Worm (Caenorhabditis elegans): Measurements from ENCODE around the gene srx-122.

DNA sequence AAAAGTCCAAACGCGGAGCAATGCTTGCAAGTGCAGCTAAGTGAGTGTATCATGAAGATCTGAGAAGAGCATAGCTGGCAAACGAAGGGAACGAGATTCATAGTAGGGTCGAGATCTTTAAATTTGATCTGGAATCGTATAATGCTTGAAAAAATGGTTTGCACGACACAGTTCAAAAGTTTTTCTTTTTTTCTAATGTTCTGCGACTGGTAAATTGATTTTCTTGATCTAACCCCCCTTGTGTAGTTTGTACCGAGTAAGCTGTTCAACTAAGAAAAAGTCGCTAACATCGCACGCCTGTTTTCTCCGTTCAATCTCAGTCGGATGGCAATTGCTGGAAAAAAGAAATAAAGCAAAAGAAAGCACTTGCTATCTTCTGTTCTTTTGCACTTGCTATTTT is 22.8 kb upstream of the srx-122 start, which contains the start of gene C17B7.14:
- TF ChIP-seq attf-6 (GFP tag; IDR thresholded peaks at IDR 0.05) = no peak
- TF ChIP-seq ceh-100 (GFP tag; IDR thresholded peaks at IDR 0.05) = no peak
- TF ChIP-seq tbx-9 (tag; optimal IDR thresholded peaks at IDR 0.05; ENCODE audit: borderline replicate concordance) = no peak
- TF ChIP-seq F55B11.4 (tag; optimal IDR thresholded peaks at IDR 0.05; ENCODE audit: borderline replicate concordance, insufficient read depth) = no peak
- TF ChIP-seq him-1 (tag; optimal IDR thresholded peaks at IDR 0.05) = no peak
- TF ChIP-seq unc-62 (GFP tag; optimal IDR thresholded peaks at IDR 0.05) = no peak
- TF ChIP-seq ceh-91 (GFP tag; IDR thresholded peaks at IDR 0.05) = no peak
- TF ChIP-seq Y67H2A.10 (GFP tag; conservative IDR thresholded peaks at IDR 0.05) = no peak
- TF ChIP-seq ceh-79 (tag; optimal IDR thresholded peaks at IDR 0.05) = no peak
- TF ChIP-seq lin-26 (GFP tag; IDR thresholded peaks at IDR 0.05) = no peak

All from whole organism, young adult.